Fruit fly (Drosophila melanogaster) whole organism: ENCODE results near the gene Mpc1.

Source experiments
- CG8478 ChIP-seq: fragments of >200 bp; optimal IDR thresholded peaks from 2 replicates; lab custom pipeline; 2018; ENCODE audit warnings: inconsistent platforms
- Dll ChIP-seq: fragments of >200 bp; optimal IDR thresholded peaks from 2 replicates; lab custom pipeline; 2017
- pan ChIP-seq: fragments of >200 bp; optimal IDR thresholded peaks from 2 replicates; lab custom pipeline; 2017
- psq ChIP-seq: fragments of >200 bp; optimal IDR thresholded peaks from 2 replicates; lab custom pipeline; 2017
- usp ChIP-seq: fragments of >200 bp; optimal IDR thresholded peaks from 2 replicates; lab custom pipeline; 2017; ENCODE audit warnings: missing biosample characterization, missing genetic modification characterization, mixed read lengths

- no peak for TF ChIP-seq usp (GFP tag; lab: Kevin White, UChicago)
- peak; percentile 6 for TF ChIP-seq Dll (lab: Kevin White, UChicago)
- TF ChIP-seq CG8478 (lab: Kevin White, UChicago), result no peak
- TF ChIP-seq pan (lab: Kevin White, UChicago), result no peak
- TF ChIP-seq psq (lab: Kevin White, UChicago), result no peak
These were observed 653 bp upstream of the Mpc1 start, which contains the start of gene CG42613 for dm6 chr3R:18928918-18929705.
